Worm (Caenorhabditis elegans) whole organism, mixed stage, embryonic: Measurements from ENCODE around the gene rpb-8.

Experiments
- M03D4.4 ChIP-seq: sonication (generic microtip); optimal IDR thresholded peaks from 2 replicates; lab custom pipeline; 2017; ENCODE audit warnings: mild to moderate bottlenecking, missing genetic modification characterization, missing compliant biosample characterization
- bed-3 ChIP-seq: fragments of 200-800 bp; sonication (Bioruptor generic); optimal IDR thresholded peaks from 3 replicates; lab custom pipeline; 2018; ENCODE audit warnings: mild to moderate bottlenecking, missing genetic modification characterization, moderate library complexity, missing compliant biosample characterization
- blmp-1 ChIP-seq: fragments of 150-350 bp; optimal IDR thresholded peaks from 2 replicates; lab custom pipeline; 2014; ENCODE audit warnings: missing biosample characterization, missing genetic modification characterization
- ceh-39 ChIP-seq: fragments of 150-350 bp; optimal IDR thresholded peaks from 2 replicates; lab custom pipeline; 2014; ENCODE audit warnings: missing biosample characterization, missing genetic modification characterization
- ceh-43 ChIP-seq: fragments of 200-800 bp; sonication (Bioruptor generic); optimal IDR thresholded peaks from 2 replicates; lab custom pipeline; 2018; ENCODE audit warnings: mild to moderate bottlenecking, missing genetic modification characterization, moderate library complexity, missing compliant biosample characterization
- ceh-83 ChIP-seq: fragments of 200-800 bp; sonication (Bioruptor generic); optimal IDR thresholded peaks from 2 replicates; lab custom pipeline; 2018; ENCODE audit warnings: mild to moderate bottlenecking, missing genetic modification characterization, missing compliant biosample characterization
- ces-1 ChIP-seq: fragments of 150-350 bp; optimal IDR thresholded peaks from 2 replicates; lab custom pipeline; 2014; ENCODE audit warnings: missing biosample characterization, missing genetic modification reagents, missing genetic modification characterization
- cnd-1 ChIP-seq: fragments of 200-800 bp; sonication (Bioruptor generic); optimal IDR thresholded peaks from 2 replicates; lab custom pipeline; 2018; ENCODE audit warnings: mild to moderate bottlenecking, missing genetic modification characterization, missing compliant biosample characterization
- drap-1 ChIP-seq: fragments of 200-800 bp; sonication (Bioruptor generic); optimal IDR thresholded peaks from 3 replicates; lab custom pipeline; 2018; ENCODE audit warnings: mild to moderate bottlenecking, missing genetic modification characterization, missing compliant biosample characterization
- elt-3 ChIP-seq: fragments of 150-350 bp; optimal IDR thresholded peaks from 2 replicates; lab custom pipeline; 2014; ENCODE audit warnings: missing biosample characterization, missing genetic modification characterization
- hlh-1 ChIP-seq: fragments of 150-350 bp; optimal IDR thresholded peaks from 2 replicates; lab custom pipeline; 2014; ENCODE audit warnings: missing biosample characterization, missing genetic modification reagents, missing genetic modification characterization
- lin-32 ChIP-seq: fragments of 200-800 bp; sonication (Bioruptor generic); optimal IDR thresholded peaks from 2 replicates; lab custom pipeline; 2018; ENCODE audit warnings: mild to moderate bottlenecking, missing genetic modification characterization, missing compliant biosample characterization
- lsy-2 ChIP-seq: fragments of 150-350 bp; optimal IDR thresholded peaks from 2 replicates; lab custom pipeline; 2014; ENCODE audit warnings: missing biosample characterization, missing genetic modification characterization
- mab-5 ChIP-seq: fragments of 150-350 bp; optimal IDR thresholded peaks from 2 replicates; lab custom pipeline; 2014; ENCODE audit warnings: missing biosample characterization, missing genetic modification characterization
- mep-1 ChIP-seq: fragments of 150-350 bp; optimal IDR thresholded peaks from 2 replicates; lab custom pipeline; 2017; ENCODE audit warnings: missing biosample characterization, missing genetic modification reagents, missing genetic modification characterization, inconsistent platforms
- mls-2 ChIP-seq: sonication (generic microtip); optimal IDR thresholded peaks from 2 replicates; lab custom pipeline; 2016; ENCODE audit warnings: mild to moderate bottlenecking, missing genetic modification characterization, moderate library complexity, missing compliant biosample characterization
- nhr-12 ChIP-seq: fragments of 150-350 bp; optimal IDR thresholded peaks from 2 replicates; lab custom pipeline; 2014; ENCODE audit warnings: missing biosample characterization, missing genetic modification characterization
- nhr-2 ChIP-seq: fragments of 150-350 bp; optimal IDR thresholded peaks from 2 replicates; lab custom pipeline; 2014; ENCODE audit warnings: missing biosample characterization, missing genetic modification characterization
- nhr-237 ChIP-seq: fragments of 150-350 bp; optimal IDR thresholded peaks from 2 replicates; lab custom pipeline; 2014; ENCODE audit warnings: missing biosample characterization, missing genetic modification characterization
- nhr-28 ChIP-seq: fragments of 150-350 bp; optimal IDR thresholded peaks from 2 replicates; lab custom pipeline; 2014; ENCODE audit warnings: missing biosample characterization, missing genetic modification characterization
- nhr-76 ChIP-seq: sonication (generic microtip); optimal IDR thresholded peaks from 2 replicates; lab custom pipeline; 2017; ENCODE audit warnings: missing biosample characterization, missing genetic modification characterization
- pha-4 ChIP-seq: fragments of 150-350 bp; optimal IDR thresholded peaks from 2 replicates; lab custom pipeline; 2018; ENCODE audit warnings: missing biosample characterization, missing genetic modification reagents, missing genetic modification characterization
- sem-2 ChIP-seq: fragments of 200-800 bp; sonication (Bioruptor generic); optimal IDR thresholded peaks from 2 replicates; lab custom pipeline; 2018; ENCODE audit warnings: mild to moderate bottlenecking, missing genetic modification characterization, missing compliant biosample characterization
- snpc-4 ChIP-seq: fragments of 150-350 bp; optimal IDR thresholded peaks from 2 replicates; lab custom pipeline; 2014; ENCODE audit warnings: missing biosample characterization, missing genetic modification characterization
- sptf-1 ChIP-seq: sonication (generic microtip); optimal IDR thresholded peaks from 2 replicates; lab custom pipeline; 2017; ENCODE audit warnings: mild to moderate bottlenecking, missing genetic modification characterization, moderate library complexity, missing compliant biosample characterization
- tbx-8 ChIP-seq: fragments of 200-800 bp; sonication (Bioruptor generic); optimal IDR thresholded peaks from 2 replicates; lab custom pipeline; 2018; ENCODE audit warnings: mild to moderate bottlenecking, missing genetic modification characterization, moderate library complexity, missing compliant biosample characterization
- unc-120 ChIP-seq: sonication (generic microtip); optimal IDR thresholded peaks from 2 replicates; lab custom pipeline; 2017; ENCODE audit warnings: missing genetic modification characterization, missing compliant biosample characterization; ENCODE audit not compliant: poor library complexity, severe bottlenecking
- unc-39 ChIP-seq: fragments of 150-350 bp; optimal IDR thresholded peaks from 2 replicates; lab custom pipeline; 2014; ENCODE audit warnings: missing biosample characterization, missing genetic modification characterization
- unc-62 ChIP-seq: fragments of 150-350 bp; optimal IDR thresholded peaks from 2 replicates; lab custom pipeline; 2014; ENCODE audit warnings: missing biosample characterization, missing genetic modification reagents, missing genetic modification characterization
- zip-8 ChIP-seq: fragments of 150-350 bp; optimal IDR thresholded peaks from 2 replicates; lab custom pipeline; 2014; ENCODE audit warnings: missing biosample characterization, missing genetic modification characterization

The rpb-8 gene

ce11 chrIII:4899035-4899578 is 18.7 kb downstream of the rpb-8 start, which contains the start of gene nhl-2:
nhl-2 (minus strand) TSS chrIII:4899085.
- no peak for TF ChIP-seq drap-1 (GFP tag; lab: Kevin White, UChicago)
- TF ChIP-seq sem-2 (GFP tag; lab: Kevin White, UChicago) = no peak
- no peak for TF ChIP-seq hlh-1 (tag; lab: Kevin White, UChicago)
- TF ChIP-seq unc-120 (tag; lab: Kevin White, UChicago) = no peak
- TF ChIP-seq zip-8 (tag; lab: Kevin White, UChicago) = no peak
- no peak for TF ChIP-seq nhr-28 (tag; lab: Kevin White, UChicago)
- no peak for TF ChIP-seq M03D4.4 (tag; lab: Kevin White, UChicago)
- no peak for TF ChIP-seq unc-39 (tag; lab: Kevin White, UChicago)
- no peak for TF ChIP-seq lsy-2
- TF ChIP-seq, all 35 proteins: peak for 0

- no peak for TF ChIP-seq tbx-8 (GFP tag; lab: Kevin White, UChicago)
- no peak for TF ChIP-seq mls-2 (tag; lab: Kevin White, UChicago)
- no peak for TF ChIP-seq nhr-237
- no peak for TF ChIP-seq sem-2 (GFP tag; lab: Kevin White, UChicago)
- no peak for TF ChIP-seq lsy-2
- TF ChIP-seq snpc-4 (tag; lab: Kevin White, UChicago) = no peak
- no peak for TF ChIP-seq ces-1
- no peak for TF ChIP-seq mep-1 (tag; lab: Kevin White, UChicago)
- no peak for TF ChIP-seq pha-4 (tag; lab: Kevin White, UChicago)
- TF ChIP-seq ceh-39 = no peak
- TF ChIP-seq unc-39 (tag; lab: Kevin White, UChicago) = no peak
- TF ChIP-seq cnd-1 (tag; lab: Kevin White, UChicago) = no peak
- TF ChIP-seq ceh-43 (GFP tag; lab: Kevin White, UChicago) = no peak
- TF ChIP-seq sptf-1 = no peak
- no peak for TF ChIP-seq nhr-76 (tag; lab: Kevin White, UChicago)
Measured at ce11 chrIII:4895313-4895712, 22.5 kb downstream of the rpb-8 start.

- TF ChIP-seq lin-32 (GFP tag; lab: Kevin White, UChicago) (no peak), mls-2 (tag; lab: Kevin White, UChicago) (no peak), bed-3 (GFP tag; lab: Kevin White, UChicago) (no peak), cnd-1 (tag; lab: Kevin White, UChicago) (no peak), nhr-237 (no peak), tbx-8 (GFP tag; lab: Kevin White, UChicago) (no peak), unc-62 (GFP tag; lab: Kevin White, UChicago) (no peak), lsy-2 (no peak), nhr-2 (tag; lab: Kevin White, UChicago) (no peak), zip-8 (tag; lab: Kevin White, UChicago) (no peak), ces-1 (no peak), elt-3 (tag; lab: Kevin White, UChicago) (no peak), ceh-83 (GFP tag; lab: Kevin White, UChicago) (no peak), blmp-1 (tag; lab: Kevin White, UChicago) (no peak)
- TF ChIP-seq, all 35 proteins: peak for 0
Measured at ce11 chrIII:4893540-4893939, 24.3 kb downstream of the rpb-8 start, which contains the start of gene F26F4.6. F26F4.6 (minus strand) TSS chrIII:4893640.

- TF ChIP-seq blmp-1 (tag; lab: Kevin White, UChicago) (no peak), M03D4.4 (tag; lab: Kevin White, UChicago) (no peak), drap-1 (GFP tag; lab: Kevin White, UChicago) (no peak), nhr-237 (no peak), nhr-2 (tag; lab: Kevin White, UChicago) (no peak), zip-8 (tag; lab: Kevin White, UChicago) (no peak), unc-120 (tag; lab: Kevin White, UChicago) (no peak), lsy-2 (no peak), nhr-12 (no peak), nhr-28 (tag; lab: Kevin White, UChicago) (no peak), ces-1 (no peak), ceh-43 (GFP tag; lab: Kevin White, UChicago) (no peak)
- TF ChIP-seq, all 35 proteins: peak for 0
Measured at ce11 chrIII:4890997-4891396, 26.8 kb downstream of the rpb-8 start, which contains the start of gene F26F4.5. F26F4.5 (minus strand) TSS chrIII:4891252.

DNA sequence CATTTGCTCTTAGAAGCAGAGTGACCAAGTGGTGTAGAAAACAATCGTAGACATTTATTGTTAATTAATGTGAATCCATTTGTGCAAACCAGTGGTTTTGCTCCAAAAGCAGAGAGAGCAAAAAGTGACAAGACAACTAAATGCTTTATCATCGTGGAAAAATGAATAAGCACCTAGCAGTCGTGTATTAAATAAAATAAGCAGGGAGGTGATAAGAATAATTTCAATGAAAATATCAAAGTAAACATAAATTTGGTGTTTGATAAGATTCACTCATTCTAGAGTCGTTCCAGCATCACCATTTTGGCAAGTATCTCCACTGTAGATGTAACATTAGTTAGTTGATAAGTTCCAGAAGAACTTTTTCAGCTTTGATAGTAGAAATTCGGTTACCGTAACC is 30.5 kb downstream of the rpb-8 start, which contains the start of gene clec-6:
Gene clec-6 (minus strand): TSS at position 154 of the 400 bp plus-strand sequence.
- TF ChIP-seq mab-5 = no peak
